Fruit fly (Drosophila melanogaster): ENCODE measurements around the gene CG7191.

The CG7191 gene

dm6 chr2L:7753874-7754273, 13.6 kb upstream of the CG7191 start, which contains the start of gene CG46025:
CG46025 (plus strand) TSS chr2L:7754174.
- TF ChIP-seq gl (tag; optimal IDR thresholded peaks at IDR 0.05) (no peak), CG9948 (tag; optimal IDR thresholded peaks at IDR 0.05) (no peak), CG10348 (GFP tag; IDR thresholded peaks at IDR 0.05) (no peak), CG4496 (GFP tag; IDR thresholded peaks at IDR 0.05) (no peak), Snoo (tag; optimal IDR thresholded peaks at IDR 0.05) (no peak), CG12605 (GFP tag; IDR thresholded peaks at IDR 0.05) (no peak), rn (GFP tag; IDR thresholded peaks at IDR 0.05) (no peak), CG32121 (GFP tag; IDR thresholded peaks at IDR 0.05) (no peak), CG15710 (tag; optimal IDR thresholded peaks at IDR 0.05) (no peak), CG13204 (GFP tag; optimal IDR thresholded peaks at IDR 0.05) (no peak), CG8159 (tag; optimal IDR thresholded peaks at IDR 0.05) (no peak), CG14655 (GFP tag; optimal IDR thresholded peaks at IDR 0.05) (no peak), CG8301 (tag; optimal IDR thresholded peaks at IDR 0.05) (no peak), Ets98B (GFP tag; IDR thresholded peaks at IDR 0.05) (no peak), CG17806 (tag; optimal IDR thresholded peaks at IDR 0.05) (no peak), Pif1A (GFP tag; optimal IDR thresholded peaks at IDR 0.05) (no peak)

- TF ChIP-seq Pif1A (GFP tag; optimal IDR thresholded peaks at IDR 0.05) (no peak), Ets98B (GFP tag; IDR thresholded peaks at IDR 0.05) (peak; percentile 53), CG15710 (tag; optimal IDR thresholded peaks at IDR 0.05) (no peak), CG14655 (GFP tag; optimal IDR thresholded peaks at IDR 0.05) (peak; percentile 31), CG10348 (GFP tag; IDR thresholded peaks at IDR 0.05) (no peak), CG34367 (tag; optimal IDR thresholded peaks at IDR 0.05) (no peak), CG8301 (tag; optimal IDR thresholded peaks at IDR 0.05) (peak; percentile 43), CG32121 (GFP tag; IDR thresholded peaks at IDR 0.05) (peak; percentile 53; the same call in 1 of the 2 replicates), gl (tag; optimal IDR thresholded peaks at IDR 0.05) (no peak), CG8159 (tag; optimal IDR thresholded peaks at IDR 0.05) (peak; percentile 25), D1 (tag; optimal IDR thresholded peaks at IDR 0.05) (no peak), fd96Ca (GFP tag; IDR thresholded peaks at IDR 0.05) (peak; percentile 69; the same call in 2 of the 3 replicates), rn (GFP tag; IDR thresholded peaks at IDR 0.05) (no peak), CG17806 (tag; optimal IDR thresholded peaks at IDR 0.05) (peak; percentile 27), CG4496 (GFP tag; IDR thresholded peaks at IDR 0.05) (peak; percentile 70; the same call in 2 of the 3 replicates), CG9948 (tag; optimal IDR thresholded peaks at IDR 0.05) (peak; percentile 5)
These were observed 12.9 kb upstream of the CG7191 start for dm6 chr2L:7754539-7754938.

- peak; percentile 2 for TF ChIP-seq CG8159 (tag; optimal IDR thresholded peaks at IDR 0.05)
- no peak for TF ChIP-seq CG10348 (GFP tag; IDR thresholded peaks at IDR 0.05)
- peak; percentile 51; the same call in 2 of the 3 replicates for TF ChIP-seq CG4496 (GFP tag; IDR thresholded peaks at IDR 0.05)
These were observed 10.6 kb upstream of the CG7191 start for dm6 chr2L:7756835-7757234.

dm6 chr2L:7771891-7772290, 4.5 kb downstream of the CG7191 start:
- TF ChIP-seq CG10348 (GFP tag; IDR thresholded peaks at IDR 0.05), result no peak
- TF ChIP-seq CG8159 (tag; optimal IDR thresholded peaks at IDR 0.05), result peak; percentile 81

- TF ChIP-seq EcR (GFP tag; optimal IDR thresholded peaks at IDR 0.05) (no peak), CG14655 (GFP tag; optimal IDR thresholded peaks at IDR 0.05) (no peak), CG13204 (GFP tag; optimal IDR thresholded peaks at IDR 0.05) (no peak), CG12605 (GFP tag; IDR thresholded peaks at IDR 0.05) (no peak), gl (tag; optimal IDR thresholded peaks at IDR 0.05) (no peak), CG9948 (tag; optimal IDR thresholded peaks at IDR 0.05) (no peak), D1 (tag; optimal IDR thresholded peaks at IDR 0.05) (no peak), CG15710 (tag; optimal IDR thresholded peaks at IDR 0.05) (no peak), Snoo (tag; optimal IDR thresholded peaks at IDR 0.05) (no peak), CG34367 (tag; optimal IDR thresholded peaks at IDR 0.05) (no peak), CG8301 (tag; optimal IDR thresholded peaks at IDR 0.05) (no peak), rn (GFP tag; IDR thresholded peaks at IDR 0.05) (no peak)
These were observed 7.8 kb downstream of the CG7191 start for dm6 chr2L:7775260-7775659.

- TF ChIP-seq gl (tag; optimal IDR thresholded peaks at IDR 0.05) (no peak), CG12605 (GFP tag; IDR thresholded peaks at IDR 0.05) (no peak), CG10348 (GFP tag; IDR thresholded peaks at IDR 0.05) (no peak), fd96Ca (GFP tag; IDR thresholded peaks at IDR 0.05) (no peak)
These were observed 10.7 kb downstream of the CG7191 start, which contains the start of gene CG7179 for dm6 chr2L:7777979-7778692. CG7179 (minus strand) TSS chr2L:7778029.

- TF ChIP-seq CG14655 (GFP tag; optimal IDR thresholded peaks at IDR 0.05) (no peak), CG10348 (GFP tag; IDR thresholded peaks at IDR 0.05) (no peak), Pif1B (GFP tag; optimal IDR thresholded peaks at IDR 0.05) (no peak), Pif1A (GFP tag; optimal IDR thresholded peaks at IDR 0.05) (no peak), CG17806 (tag; optimal IDR thresholded peaks at IDR 0.05) (no peak), fd96Ca (GFP tag; IDR thresholded peaks at IDR 0.05) (no peak), CG8301 (tag; optimal IDR thresholded peaks at IDR 0.05) (no peak), D1 (tag; optimal IDR thresholded peaks at IDR 0.05) (no peak)
These were observed 12.4 kb downstream of the CG7191 start, which contains the start of gene Uro for dm6 chr2L:7779785-7780184. Uro (plus strand) TSS chr2L:7780085.
